Fruit fly (Drosophila melanogaster): Measurements from ENCODE around the gene Polr3C.

DNA sequence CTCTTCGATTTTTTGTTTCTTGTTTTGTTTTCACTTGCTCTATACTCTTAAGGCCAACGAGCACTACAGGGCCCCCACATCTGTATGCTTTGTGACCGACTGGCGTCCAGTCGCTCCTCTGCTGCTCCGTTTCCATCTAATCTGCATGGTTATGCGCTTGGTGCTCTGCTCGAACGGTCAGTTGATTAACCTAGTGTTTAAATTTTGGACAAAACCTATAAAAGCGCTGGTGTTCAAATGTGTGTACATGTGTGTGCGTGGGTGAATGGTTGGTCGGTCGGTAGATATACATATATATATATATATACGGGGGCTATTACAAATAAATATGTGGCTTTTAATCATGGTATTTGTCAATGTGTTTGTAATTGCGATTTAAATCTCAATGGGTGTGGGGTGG, 36.2 kb upstream of the Polr3C start:
- TF ChIP-seq ATbp (GFP tag; optimal IDR thresholded peaks at IDR 0.05) (no peak), CG15011 (GFP tag; optimal IDR thresholded peaks at IDR 0.05) (no peak), CG32772 (GFP tag; IDR thresholded peaks at IDR 0.05) (no peak), YL-1 (GFP tag; optimal IDR thresholded peaks at IDR 0.05) (no peak), crc (GFP tag; optimal IDR thresholded peaks at IDR 0.05) (no peak), pita (GFP tag; optimal IDR thresholded peaks at IDR 0.05) (no peak), Dref (GFP tag; IDR thresholded peaks at IDR 0.05) (no peak), unpg (GFP tag; optimal IDR thresholded peaks at IDR 0.05) (no peak), Bgb (GFP tag; IDR thresholded peaks at IDR 0.05; ENCODE audit: partially characterized antibody) (no peak)
